Worm (Caenorhabditis elegans): ENCODE measurements around the gene cln-3.3.

ce11 chrV:8671568-8672123, 11.2 kb upstream of the cln-3.3 start:
- TF ChIP-seq ama-1 (optimal IDR thresholded peaks at IDR 0.05) (no peak), scrt-1 (GFP tag; IDR thresholded peaks at IDR 0.05) (no peak), tra-4 (tag; optimal IDR thresholded peaks at IDR 0.05) (no peak), aly-1 (tag; optimal IDR thresholded peaks at IDR 0.05) (no peak), flt-1 (GFP tag; IDR thresholded peaks at IDR 0.05) (no peak), hmbx-1 (tag; optimal IDR thresholded peaks at IDR 0.05) (no peak), ets-7 (tag; optimal IDR thresholded peaks at IDR 0.05) (no peak)
